Fruit fly (Drosophila melanogaster) whole organism, embryonic: ENCODE data around the gene CG46303.

Source experiments
- Adf1 ChIP-seq: fragments of 200-800 bp; sonication (Bioruptor generic); IDR thresholded peaks from 2 replicates; pipeline ENCODE4 v1.3.6; 2022; ENCODE audit warnings: missing biosample characterization, missing genetic modification characterization
- Atf6 ChIP-seq: fragments of 200-800 bp; sonication (Bioruptor generic); IDR thresholded peaks from 2 replicates; pipeline ENCODE4 v1.3.6; 2022; ENCODE audit warnings: missing biosample characterization, missing genetic modification characterization
- Bdp1 ChIP-seq: fragments of 200-800 bp; sonication (Bioruptor generic); optimal IDR thresholded peaks from 3 replicates; lab custom pipeline; 2016; ENCODE audit warnings: missing biosample characterization, missing genetic modification characterization
- CG11504 ChIP-seq: fragments of 200-800 bp; sonication (Bioruptor generic); optimal IDR thresholded peaks from 3 replicates; lab custom pipeline; 2019; ENCODE audit warnings: missing biosample characterization, mild to moderate bottlenecking, missing genetic modification characterization, moderate library complexity
- CG12744 ChIP-seq: fragments of 200-800 bp; sonication (Bioruptor generic); optimal IDR thresholded peaks from 2 replicates; lab custom pipeline; 2016; ENCODE audit warnings: missing biosample characterization, missing genetic modification characterization
- CG18011 ChIP-seq: fragments of 200-800 bp; sonication (Bioruptor generic); optimal IDR thresholded peaks from 2 replicates; lab custom pipeline; 2017; ENCODE audit warnings: missing biosample characterization, missing genetic modification characterization, mild to moderate bottlenecking, moderate library complexity, missing genotype
- CG30020 ChIP-seq: fragments of 200-800 bp; optimal IDR thresholded peaks from 2 replicates; lab custom pipeline; 2019; ENCODE audit warnings: missing biosample characterization, mild to moderate bottlenecking, missing genetic modification characterization, moderate library complexity
- CG4854 ChIP-seq: fragments of 200-800 bp; sonication (Bioruptor generic); optimal IDR thresholded peaks from 2 replicates; lab custom pipeline; 2016; ENCODE audit warnings: missing biosample characterization, missing genetic modification characterization, inconsistent platforms
- CG6254 ChIP-seq: fragments of 200-800 bp; sonication (Bioruptor generic); optimal IDR thresholded peaks from 3 replicates; lab custom pipeline; 2017; ENCODE audit warnings: mild to moderate bottlenecking, missing biosample characterization, missing genetic modification reagents, missing genetic modification characterization
- CG7786 ChIP-seq: fragments of 200-800 bp; sonication (Bioruptor generic); optimal IDR thresholded peaks from 2 replicates; lab custom pipeline; 2016; ENCODE audit warnings: missing biosample characterization, missing genetic modification characterization
- CG7839 ChIP-seq: fragments of 200-800 bp; sonication (Bioruptor generic); optimal IDR thresholded peaks from 3 replicates; lab custom pipeline; 2018; ENCODE audit warnings: missing biosample characterization, mild to moderate bottlenecking, missing genetic modification characterization, moderate library complexity
- CG7963 ChIP-seq: fragments of 200-800 bp; sonication (Bioruptor generic); IDR thresholded peaks from 3 replicates; pipeline ENCODE4 v1.3.6; 2022; ENCODE audit warnings: missing biosample characterization, missing genetic modification characterization; ENCODE audit not compliant: partially characterized antibody
- CG8290 ChIP-seq, 3 experiments: fragments of 200-800 bp; sonication (Bioruptor generic); optimal IDR thresholded peaks; 2 replicates each; lab custom pipeline; 2016 to 2019; ENCODE audit warnings: missing biosample characterization in 3 of 3, missing genetic modification characterization in 3 of 3, mild to moderate bottlenecking in 2 of 3, moderate library complexity in 1 of 3
- CG8388 ChIP-seq: fragments of 200-800 bp; sonication (Bioruptor generic); optimal IDR thresholded peaks from 2 replicates; lab custom pipeline; 2019; ENCODE audit warnings: missing biosample characterization, mild to moderate bottlenecking, missing genetic modification characterization, moderate library complexity
- Chrac-16 ChIP-seq: fragments of 200-800 bp; sonication (Bioruptor generic); optimal IDR thresholded peaks from 3 replicates; lab custom pipeline; 2016; ENCODE audit warnings: missing biosample characterization, missing genetic modification characterization
- GATAe ChIP-seq: fragments of 200-800 bp; sonication (Bioruptor generic); conservative IDR thresholded peaks from 2 replicates; pipeline ENCODE4 v1.3.6; 2022; ENCODE audit warnings: missing biosample characterization, missing genetic modification characterization
- HmgZ ChIP-seq: fragments of 200-800 bp; sonication (Bioruptor generic); optimal IDR thresholded peaks from 2 replicates; lab custom pipeline; 2018; ENCODE audit warnings: missing biosample characterization, mild to moderate bottlenecking, missing genetic modification characterization
- Hmr ChIP-seq: fragments of 200-800 bp; sonication (Bioruptor generic); optimal IDR thresholded peaks from 3 replicates; lab custom pipeline; 2017; ENCODE audit warnings: mild to moderate bottlenecking, missing biosample characterization, missing genetic modification reagents, missing genetic modification characterization
- MESR4 ChIP-seq: fragments of 200-800 bp; sonication (Bioruptor generic); optimal IDR thresholded peaks from 2 replicates; lab custom pipeline; 2018; ENCODE audit warnings: missing biosample characterization, mild to moderate bottlenecking, missing genetic modification characterization, moderate library complexity
- Mes4 ChIP-seq: fragments of 200-800 bp; sonication (Bioruptor generic); optimal IDR thresholded peaks from 2 replicates; lab custom pipeline; 2016; ENCODE audit warnings: missing biosample characterization, missing genetic modification characterization
- Scr ChIP-seq: fragments of 200-800 bp; sonication (Bioruptor generic); IDR thresholded peaks from 2 replicates; pipeline ENCODE4 v1.3.6; 2022; ENCODE audit warnings: missing biosample characterization, missing genetic modification characterization; ENCODE audit not compliant: partially characterized antibody
- Sox100B ChIP-seq: fragments of 200-800 bp; sonication (Bioruptor generic); optimal IDR thresholded peaks from 3 replicates; lab custom pipeline; 2018; ENCODE audit warnings: missing biosample characterization, mild to moderate bottlenecking, missing genetic modification characterization
- Sox102F ChIP-seq: fragments of 200-800 bp; sonication (Bioruptor generic); optimal IDR thresholded peaks from 2 replicates; lab custom pipeline; 2018; ENCODE audit warnings: missing biosample characterization, mild to moderate bottlenecking, missing genetic modification characterization, moderate library complexity
- Ssrp ChIP-seq: fragments of 200-800 bp; sonication (Bioruptor generic); optimal IDR thresholded peaks from 2 replicates; lab custom pipeline; 2018; ENCODE audit warnings: missing biosample characterization, mild to moderate bottlenecking, missing genetic modification characterization, moderate library complexity
- Tbp ChIP-seq: fragments of >200 bp; optimal IDR thresholded peaks from 2 replicates; lab custom pipeline; 2018; ENCODE audit warnings: missing biosample characterization, missing genetic modification characterization
- Trl ChIP-seq, 3 experiments: fragments of >200 bp in 2 of 3; fragments of 200-800 bp in 1 of 3; sonication (Bioruptor generic) in 1 of 3; optimal IDR thresholded peaks; 2 replicates in 1 of 3; 3 replicates in 2 of 3; lab custom pipeline; 2016 to 2017; ENCODE audit warnings: missing biosample characterization in 1 of 3, missing genetic modification characterization in 1 of 3
- Xrp1 ChIP-seq: fragments of 200-800 bp; sonication (Bioruptor generic); IDR thresholded peaks from 2 replicates; pipeline ENCODE4 v1.3.6; 2022; ENCODE audit warnings: missing biosample characterization, missing genetic modification characterization
- ato ChIP-seq: fragments of 200-800 bp; sonication (Bioruptor generic); IDR thresholded peaks from 2 replicates; pipeline ENCODE4 v1.3.6; 2022; ENCODE audit warnings: missing biosample characterization, missing genetic modification characterization; ENCODE audit not compliant: partially characterized antibody
- bbx ChIP-seq: fragments of 200-800 bp; sonication (Bioruptor generic); IDR thresholded peaks from 2 replicates; pipeline ENCODE4 v1.3.6; 2022; ENCODE audit warnings: missing biosample characterization, missing genetic modification characterization; ENCODE audit not compliant: partially characterized antibody
- bcd ChIP-seq: fragments of 200-800 bp; sonication (Bioruptor generic); optimal IDR thresholded peaks from 2 replicates; lab custom pipeline; 2017; ENCODE audit warnings: missing biosample characterization, mild to moderate bottlenecking, missing genetic modification characterization
- crp ChIP-seq, 2 experiments: fragments of 200-800 bp; sonication (Bioruptor generic); optimal IDR thresholded peaks; 2 replicates in 1 of 2; 3 replicates in 1 of 2; lab custom pipeline; 2017; ENCODE audit warnings: missing biosample characterization in 2 of 2, missing genetic modification characterization in 2 of 2, mild to moderate bottlenecking in 1 of 2, moderate library complexity in 1 of 2
- danr ChIP-seq: fragments of 200-800 bp; sonication (Bioruptor generic); IDR thresholded peaks from 2 replicates; pipeline ENCODE4 v1.3.6; 2022; ENCODE audit warnings: missing biosample characterization, missing genetic modification characterization
- dmrt11E ChIP-seq: fragments of 200-800 bp; sonication (Bioruptor generic); optimal IDR thresholded peaks from 3 replicates; lab custom pipeline; 2018; ENCODE audit warnings: missing biosample characterization, mild to moderate bottlenecking, missing genetic modification characterization, moderate library complexity
- dysf ChIP-seq: fragments of 200-800 bp; sonication (Bioruptor generic); IDR thresholded peaks from 3 replicates; pipeline ENCODE4 v1.3.6; 2022; ENCODE audit warnings: missing biosample characterization, missing genetic modification characterization
- fd102C ChIP-seq: fragments of 200-800 bp; sonication (Bioruptor generic); optimal IDR thresholded peaks from 2 replicates; lab custom pipeline; 2018; ENCODE audit warnings: missing biosample characterization, mild to moderate bottlenecking, missing genetic modification characterization, moderate library complexity
- ham ChIP-seq: fragments of 200-800 bp; sonication (Bioruptor generic); IDR thresholded peaks from 2 replicates; pipeline ENCODE4 v1.3.6; 2022; ENCODE audit warnings: missing biosample characterization, missing genetic modification characterization
- hth ChIP-seq: fragments of >200 bp; optimal IDR thresholded peaks from 2 replicates; lab custom pipeline; 2017; ENCODE audit warnings: inconsistent platforms
- kah ChIP-seq: fragments of 200-800 bp; sonication (Bioruptor generic); optimal IDR thresholded peaks from 2 replicates; lab custom pipeline; 2018; ENCODE audit warnings: missing biosample characterization, mild to moderate bottlenecking, missing genetic modification characterization
- lola ChIP-seq, 3 experiments: fragments of >200 bp in 2 of 3; fragments of 200-800 bp in 1 of 3; sonication (Bioruptor generic) in 1 of 3; optimal IDR thresholded peaks; 2 replicates each; lab custom pipeline; 2017 to 2019; ENCODE audit warnings: missing biosample characterization in 3 of 3, missing genetic modification characterization in 3 of 3, mild to moderate bottlenecking in 1 of 3, moderate library complexity in 1 of 3
- nerfin-2 ChIP-seq: fragments of 200-800 bp; sonication (Bioruptor generic); IDR thresholded peaks from 2 replicates; pipeline ENCODE4 v1.3.6; 2022; ENCODE audit warnings: missing biosample characterization, missing genetic modification characterization; ENCODE audit not compliant: partially characterized antibody
- p53 ChIP-seq: fragments of 200-800 bp; sonication (Bioruptor generic); optimal IDR thresholded peaks from 2 replicates; lab custom pipeline; 2016; ENCODE audit warnings: missing biosample characterization, missing genetic modification characterization
- sd ChIP-seq: fragments of 200-800 bp; sonication (Bioruptor generic); optimal IDR thresholded peaks from 3 replicates; lab custom pipeline; 2018; ENCODE audit warnings: missing biosample characterization, mild to moderate bottlenecking, missing genetic modification characterization, moderate library complexity
- stwl ChIP-seq: fragments of 200-800 bp; sonication (Bioruptor generic); optimal IDR thresholded peaks from 3 replicates; lab custom pipeline; 2018; ENCODE audit warnings: missing biosample characterization, mild to moderate bottlenecking, missing genetic modification characterization, moderate library complexity
- tin ChIP-seq: fragments of 200-800 bp; sonication (Bioruptor generic); optimal IDR thresholded peaks from 3 replicates; lab custom pipeline; 2016; ENCODE audit warnings: missing biosample characterization, missing genetic modification characterization
- vfl ChIP-seq: fragments of 200-800 bp; sonication (Bioruptor generic); optimal IDR thresholded peaks from 2 replicates; lab custom pipeline; 2016; ENCODE audit warnings: missing biosample characterization, missing genetic modification characterization

CG46303 gene

dm6 chr3R:5772433-5772832 lies 49.3 kb upstream of the CG46303 start (continued):
- no peak for TF ChIP-seq crp (GFP tag; optimal IDR thresholded peaks at IDR 0.05; lab: Kevin White, UChicago)
- TF ChIP-seq Xrp1 (GFP tag; lab: Robert Waterston, UW) = no peak
- TF ChIP-seq ato (GFP tag; lab: Robert Waterston, UW) = no peak
- TF ChIP-seq Mes4 (GFP tag; lab: Kevin White, UChicago) = no peak
- 0 out of 2 replicates have a peak, but pooled peaks have one; percentile 24 for TF ChIP-seq bbx (GFP tag; lab: Robert Waterston, UW)
- no peak for TF ChIP-seq Bdp1 (GFP tag; lab: Kevin White, UChicago)
- TF ChIP-seq CG11504 = peak; percentile 72
- no peak for TF ChIP-seq Chrac-16 (GFP tag; lab: Kevin White, UChicago)
- TF ChIP-seq stwl (tag; lab: Kevin White, UChicago) = peak; percentile 65
- TF ChIP-seq HmgZ (tag; lab: Kevin White, UChicago) = no peak
- no peak for TF ChIP-seq vfl (GFP tag; lab: Kevin White, UChicago)
- no peak for TF ChIP-seq Trl (optimal IDR thresholded peaks at IDR 0.05; lab: Kevin White, UChicago)
- no peak for TF ChIP-seq Trl (GFP tag; optimal IDR thresholded peaks at IDR 0.05; lab: Kevin White, UChicago)
- TF ChIP-seq fd102C (GFP tag; lab: Kevin White, UChicago) = no peak
- no peak for TF ChIP-seq Sox102F (GFP tag; lab: Kevin White, UChicago)
- TF ChIP-seq CG7839 = no peak
- TF ChIP-seq, all 482 proteins: peak for 18

- peak; percentile 70 for TF ChIP-seq Hmr (GFP tag; lab: Kevin White, UChicago)
- TF ChIP-seq Ssrp = peak; percentile 13
- TF ChIP-seq hth = no peak
- no peak for TF ChIP-seq Sox100B (GFP tag; lab: Kevin White, UChicago)
- TF ChIP-seq Adf1 (GFP tag; lab: Robert Waterston, UW) = peak; percentile 39
- TF ChIP-seq CG7786 (GFP tag; lab: Kevin White, UChicago) = peak; percentile 59
- peak; percentile 99 for TF ChIP-seq Scr (GFP tag; lab: Robert Waterston, UW)
- peak; percentile 93 for TF ChIP-seq MESR4
- no peak for TF ChIP-seq sd
- TF ChIP-seq vfl (GFP tag; lab: Kevin White, UChicago) = peak; percentile 39
- no peak for TF ChIP-seq GATAe (GFP tag; lab: Robert Waterston, UW)
- peak; percentile 37 for TF ChIP-seq dmrt11E (tag; lab: Kevin White, UChicago)
- TF ChIP-seq CG7963 (GFP tag; lab: Robert Waterston, UW) = peak; percentile 100
- peak; percentile 36 for TF ChIP-seq CG4854 (GFP tag; lab: Kevin White, UChicago)
- peak; percentile 36 for TF ChIP-seq CG12744 (GFP tag; lab: Kevin White, UChicago)
- TF ChIP-seq dysf (GFP tag; lab: Robert Waterston, UW) = peak; percentile 63; the same call in 2 of the 3 replicates
- TF ChIP-seq Atf6 = peak; percentile 47; the same call in 1 of the 2 replicates
- peak; percentile 14 for TF ChIP-seq p53 (GFP tag; lab: Kevin White, UChicago)
- TF ChIP-seq tin (GFP tag; lab: Kevin White, UChicago) = peak; percentile 58
- TF ChIP-seq CG8290 (GFP tag; optimal IDR thresholded peaks at IDR 0.05; lab: Kevin White, UChicago) = peak; percentile 53
- TF ChIP-seq CG8290 (tag; optimal IDR thresholded peaks at IDR 0.05; lab: Kevin White, UChicago) = peak in 1 of 2 experiments; percentile 75
- no peak for TF ChIP-seq kah (GFP tag; lab: Kevin White, UChicago)
- peak in 1 of 3 experiments; percentile 33 for TF ChIP-seq lola (GFP tag; optimal IDR thresholded peaks at IDR 0.05; lab: Kevin White, UChicago)
- no peak for TF ChIP-seq ham (GFP tag; lab: Robert Waterston, UW)
- TF ChIP-seq CG30020 (tag; lab: Kevin White, UChicago) = peak; percentile 41
- no peak for TF ChIP-seq Tbp (GFP tag; lab: Kevin White, UChicago)
- peak; percentile 6 for TF ChIP-seq CG8388
- peak; percentile 99 for TF ChIP-seq nerfin-2
- TF ChIP-seq danr (GFP tag; lab: Robert Waterston, UW) = no peak
- TF ChIP-seq CG18011 (GFP tag; lab: Kevin White, UChicago) = peak; percentile 23
- TF ChIP-seq bcd (GFP tag; lab: Kevin White, UChicago) = peak; percentile 61
- TF ChIP-seq CG6254 (GFP tag; lab: Kevin White, UChicago) = peak; percentile 12
Measured at dm6 chr3R:5778731-5779593, 42.8 kb upstream of the CG46303 start, which contains the start of gene jagn. jagn (plus strand) TSS chr3R:5779315.
